Worm (Caenorhabditis elegans): ENCODE measurements around the gene srh-201.

srh-201 gene

DNA sequence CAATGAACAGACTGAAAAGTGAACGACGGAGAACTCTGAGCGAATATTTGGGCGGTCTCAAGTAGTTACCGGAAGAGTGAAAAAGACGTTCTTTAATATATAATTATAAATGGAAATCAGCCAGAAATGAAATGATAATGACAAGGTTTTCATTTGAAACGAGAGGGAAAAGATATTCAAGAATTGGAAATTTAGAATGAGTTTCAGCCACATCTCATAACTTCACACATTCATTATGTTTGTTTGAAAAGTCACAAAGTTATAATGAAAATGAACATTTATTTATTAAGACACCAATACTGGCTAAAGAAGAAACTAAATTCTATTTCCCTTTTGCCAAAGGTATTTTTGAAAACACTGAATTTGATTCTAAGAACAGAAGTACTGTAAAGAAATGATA lies 37.4 kb upstream of the srh-201 start, which contains the start of gene C25E10.7:
Gene C25E10.7 (minus strand): TSS at position 101 of the 400 bp plus-strand sequence.
- TF ChIP-seq bed-3 (GFP tag; optimal IDR thresholded peaks at IDR 0.05) (no peak), nhr-76 (tag; optimal IDR thresholded peaks at IDR 0.05) (no peak), tbx-8 (GFP tag; optimal IDR thresholded peaks at IDR 0.05) (no peak), unc-39 (tag; optimal IDR thresholded peaks at IDR 0.05) (no peak), ceh-43 (GFP tag; optimal IDR thresholded peaks at IDR 0.05) (no peak), M03D4.4 (tag; optimal IDR thresholded peaks at IDR 0.05) (no peak), nhr-28 (tag; optimal IDR thresholded peaks at IDR 0.05) (no peak), drap-1 (GFP tag; optimal IDR thresholded peaks at IDR 0.05) (no peak), unc-120 (tag; optimal IDR thresholded peaks at IDR 0.05; ENCODE audit: poor library complexity, severe bottlenecking) (no peak), sptf-1 (tag; optimal IDR thresholded peaks at IDR 0.05) (no peak), unc-62 (GFP tag; optimal IDR thresholded peaks at IDR 0.05) (no peak), nhr-2 (tag; optimal IDR thresholded peaks at IDR 0.05) (no peak), ztf-11 (tag; optimal IDR thresholded peaks at IDR 0.05) (no peak), mab-5 (tag; optimal IDR thresholded peaks at IDR 0.05) (no peak), nhr-237 (tag; optimal IDR thresholded peaks at IDR 0.05) (no peak), ham-2 (GFP tag; optimal IDR thresholded peaks at IDR 0.05) (no peak)

DNA sequence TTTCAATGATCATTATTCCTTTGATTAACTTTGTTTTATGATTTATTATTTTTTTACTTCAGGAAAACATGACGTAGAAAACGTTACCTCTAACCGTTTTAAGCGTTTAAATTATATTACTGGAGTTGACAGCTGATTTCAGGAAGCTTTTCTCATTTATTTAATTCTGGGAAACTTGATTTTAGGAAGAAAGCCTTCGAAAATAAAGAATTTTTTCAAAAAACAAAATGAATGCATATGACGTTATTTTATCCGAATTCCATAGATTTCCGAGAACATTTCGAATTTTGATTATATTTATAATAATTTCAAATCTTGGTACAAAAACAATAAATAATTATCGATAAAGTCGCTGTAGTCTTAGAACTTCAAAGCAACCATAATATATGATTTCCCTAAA lies 35.6 kb upstream of the srh-201 start:
- no peak for TF ChIP-seq ztf-11 (tag; optimal IDR thresholded peaks at IDR 0.05)
- TF ChIP-seq M03D4.4 (tag; optimal IDR thresholded peaks at IDR 0.05) = no peak
- no peak for TF ChIP-seq unc-62 (GFP tag; optimal IDR thresholded peaks at IDR 0.05)
- no peak for TF ChIP-seq nhr-76 (tag; optimal IDR thresholded peaks at IDR 0.05)
- TF ChIP-seq blmp-1 (tag; optimal IDR thresholded peaks at IDR 0.05) = no peak
- TF ChIP-seq nhr-28 (tag; optimal IDR thresholded peaks at IDR 0.05) = no peak
- no peak for TF ChIP-seq elt-1 (tag; optimal IDR thresholded peaks at IDR 0.05; ENCODE audit: borderline replicate concordance, insufficient read depth)

DNA sequence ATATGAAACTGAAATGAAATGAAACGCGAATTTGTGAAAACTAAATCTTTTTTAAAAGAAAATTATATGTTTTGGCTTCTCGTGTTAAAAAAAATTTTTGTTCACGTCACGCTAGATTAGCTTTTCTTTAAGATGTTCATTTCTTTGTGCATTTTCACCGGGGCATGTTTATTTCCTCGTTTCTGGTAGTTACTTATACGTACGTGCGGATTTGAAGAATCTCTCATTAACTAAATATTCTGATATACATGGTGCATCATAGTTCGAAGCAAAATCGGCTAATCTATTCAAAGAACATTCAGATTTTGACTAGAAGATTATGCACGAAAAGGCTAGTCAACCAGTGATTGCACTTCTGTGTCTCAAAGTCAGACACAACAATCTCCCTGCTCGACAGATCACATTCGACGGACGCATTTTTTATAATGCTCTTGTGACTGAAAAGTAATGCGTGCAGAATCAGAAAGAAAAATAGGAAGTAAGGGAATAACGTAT lies 33.9 kb upstream of the srh-201 start, which contains the start of gene C25E10.17:
Gene C25E10.17 (minus strand): TSS at position 51 of the 495 bp plus-strand sequence.
- TF ChIP-seq ham-2 (GFP tag; optimal IDR thresholded peaks at IDR 0.05) (no peak), nhr-76 (tag; optimal IDR thresholded peaks at IDR 0.05) (no peak), lsy-2 (tag; optimal IDR thresholded peaks at IDR 0.05) (no peak), unc-120 (tag; optimal IDR thresholded peaks at IDR 0.05; ENCODE audit: poor library complexity, severe bottlenecking) (no peak), drap-1 (GFP tag; optimal IDR thresholded peaks at IDR 0.05) (no peak), tbx-8 (GFP tag; optimal IDR thresholded peaks at IDR 0.05) (no peak), snpc-4 (tag; optimal IDR thresholded peaks at IDR 0.05) (no peak), sptf-1 (tag; optimal IDR thresholded peaks at IDR 0.05) (no peak)

DNA sequence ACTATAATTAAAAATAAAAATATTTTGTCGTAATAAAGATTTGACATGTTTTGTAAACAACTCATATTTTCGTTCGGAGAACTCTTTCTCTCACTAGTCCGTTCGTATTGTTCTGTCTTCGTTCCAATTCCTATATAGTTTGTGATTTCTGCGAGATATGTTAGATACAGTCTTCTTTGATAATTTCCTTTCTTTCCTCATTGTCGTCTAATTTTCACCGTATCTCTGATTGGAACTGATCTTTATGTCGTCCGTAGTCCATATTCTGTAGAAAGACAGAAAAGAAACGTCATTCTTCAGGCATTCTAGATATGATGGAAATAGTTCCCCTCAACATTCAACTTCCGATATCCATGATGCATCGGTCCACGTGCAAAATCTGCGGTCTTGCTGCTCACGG lies 31.2 kb upstream of the srh-201 start, which contains the start of gene nhr-30:
Gene nhr-30 (plus strand): TSS at position 301 of the 400 bp plus-strand sequence.
- TF ChIP-seq nhr-28 (tag; optimal IDR thresholded peaks at IDR 0.05) (no peak), elt-3 (tag; optimal IDR thresholded peaks at IDR 0.05) (no peak), lsy-2 (tag; optimal IDR thresholded peaks at IDR 0.05) (no peak), nhr-12 (tag; optimal IDR thresholded peaks at IDR 0.05) (no peak), sem-2 (GFP tag; optimal IDR thresholded peaks at IDR 0.05) (no peak), unc-39 (tag; optimal IDR thresholded peaks at IDR 0.05) (no peak), ztf-11 (tag; optimal IDR thresholded peaks at IDR 0.05) (no peak)

DNA sequence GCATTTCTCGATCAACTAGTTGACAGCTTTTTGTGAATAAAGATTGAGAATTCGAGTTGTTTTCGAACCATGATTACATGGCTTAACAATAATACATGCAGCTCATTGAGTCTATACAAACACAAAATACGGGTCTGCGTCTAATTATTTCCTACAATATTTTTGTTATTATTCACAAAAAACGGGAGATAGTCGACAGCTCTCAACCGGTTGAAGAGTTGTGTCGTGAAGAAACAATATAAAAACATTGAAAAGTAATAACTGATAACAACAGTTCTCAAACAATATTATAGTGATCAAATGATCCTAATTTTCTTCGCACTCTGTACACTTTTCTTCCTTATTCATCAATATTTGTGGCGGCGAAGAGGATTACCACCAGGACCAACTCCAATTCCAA lies 27.4 kb upstream of the srh-201 start, which contains the start of gene cyp-33B1:
Gene cyp-33B1 (plus strand): TSS at position 301 of the 400 bp plus-strand sequence.
- TF ChIP-seq lin-13 (tag; optimal IDR thresholded peaks at IDR 0.05) (no peak), bed-3 (GFP tag; optimal IDR thresholded peaks at IDR 0.05) (no peak), ceh-83 (GFP tag; optimal IDR thresholded peaks at IDR 0.05) (no peak), tbx-8 (GFP tag; optimal IDR thresholded peaks at IDR 0.05) (no peak), nhr-237 (tag; optimal IDR thresholded peaks at IDR 0.05) (no peak), mls-2 (tag; optimal IDR thresholded peaks at IDR 0.05) (no peak), ceh-39 (tag; optimal IDR thresholded peaks at IDR 0.05) (no peak), nhr-28 (tag; optimal IDR thresholded peaks at IDR 0.05) (no peak), sptf-1 (tag; optimal IDR thresholded peaks at IDR 0.05) (no peak), mab-5 (tag; optimal IDR thresholded peaks at IDR 0.05) (no peak), M03D4.4 (tag; optimal IDR thresholded peaks at IDR 0.05) (no peak), ceh-43 (GFP tag; optimal IDR thresholded peaks at IDR 0.05) (no peak), ham-2 (GFP tag; optimal IDR thresholded peaks at IDR 0.05) (no peak), hlh-1 (tag; optimal IDR thresholded peaks at IDR 0.05) (no peak), mep-1 (tag; optimal IDR thresholded peaks at IDR 0.05) (no peak)
